Worm (Caenorhabditis elegans) whole organism, L4 larva: ENCODE data around the gene M163.10.
A peak's percentile ranks its signal among the peaks of the same experiment; 100 is the strongest.

Experiments used
- F37D6.2 ChIP-seq: sonication (generic microtip); optimal IDR thresholded peaks from 2 replicates; lab custom pipeline; 2016; ENCODE audit warnings: mild to moderate bottlenecking, missing genetic modification characterization, missing compliant biosample characterization
- T26A8.4 ChIP-seq: fragments of 200-800 bp; sonication (Bioruptor generic); IDR thresholded peaks from 2 replicates; pipeline ENCODE4 v1.3.6; 2022; ENCODE audit warnings: missing genetic modification characterization, missing compliant biosample characterization
- Y105C5A.15 ChIP-seq: fragments of 200-800 bp; sonication (Bioruptor generic); IDR thresholded peaks from 2 replicates; pipeline ENCODE4 v1.3.6; 2022; ENCODE audit warnings: missing genetic modification characterization, missing compliant biosample characterization
- Y48G9A.11 ChIP-seq: fragments of 200-800 bp; sonication (Bioruptor generic); IDR thresholded peaks from 2 replicates; pipeline ENCODE4 v1.3.6; 2022; ENCODE audit warnings: missing genetic modification reagents, missing genetic modification characterization, missing compliant biosample characterization
- Y75B8A.6 ChIP-seq: fragments of 200-800 bp; sonication (Bioruptor generic); IDR thresholded peaks from 2 replicates; pipeline ENCODE4 v1.3.6; 2022; ENCODE audit warnings: missing genetic modification reagents, missing genetic modification characterization, missing compliant biosample characterization
- aha-1 ChIP-seq: fragments of 150-350 bp; peaks from one replicate; lab custom pipeline; 2014; ENCODE audit warnings: missing biosample characterization, missing genetic modification characterization
- aly-2 ChIP-seq: sonication (generic microtip); optimal IDR thresholded peaks from 2 replicates; lab custom pipeline; 2018; ENCODE audit warnings: missing biosample characterization, missing genetic modification characterization
- ama-1 ChIP-seq: fragments of 150-350 bp; optimal IDR thresholded peaks from 2 replicates; lab custom pipeline; 2014; ENCODE audit warnings: inconsistent platforms, mixed read lengths
- attf-4 ChIP-seq: sonication (generic microtip); optimal IDR thresholded peaks from 3 replicates; lab custom pipeline; 2017; ENCODE audit warnings: missing biosample characterization, missing genetic modification characterization
- ceh-20 ChIP-seq: fragments of 200-800 bp; sonication (Bioruptor generic); IDR thresholded peaks from 2 replicates; pipeline ENCODE4 v1.3.6; 2022; ENCODE audit warnings: missing genetic modification reagents, missing genetic modification characterization, missing compliant biosample characterization
- ceh-32 ChIP-seq: sonication (generic microtip); optimal IDR thresholded peaks from 2 replicates; lab custom pipeline; 2016; ENCODE audit warnings: mild to moderate bottlenecking, missing genetic modification characterization, missing compliant biosample characterization; ENCODE audit not compliant: poor library complexity
- ces-1 ChIP-seq: fragments of 150-350 bp; sonication (generic microtip); optimal IDR thresholded peaks from 4 replicates; lab custom pipeline; 2014; ENCODE audit warnings: missing biosample characterization, missing genetic modification reagents, missing genetic modification characterization
- cey-2 ChIP-seq: sonication (generic microtip); optimal IDR thresholded peaks from 3 replicates; lab custom pipeline; 2017; ENCODE audit warnings: missing genetic modification characterization, mild to moderate bottlenecking, missing compliant biosample characterization, antibody characterized with exemption, borderline replicate concordance; ENCODE audit not compliant: insufficient read depth
- ctbp-1 ChIP-seq: fragments of 200-800 bp; sonication (Bioruptor generic); IDR thresholded peaks from 2 replicates; pipeline ENCODE4 v1.3.6; 2022; ENCODE audit warnings: missing genetic modification reagents, missing genetic modification characterization, missing compliant biosample characterization
- daf-12 ChIP-seq: fragments of 150-350 bp; optimal IDR thresholded peaks from 2 replicates; lab custom pipeline; 2014; ENCODE audit warnings: missing biosample characterization, missing genetic modification reagents, missing genetic modification characterization
- daf-8 ChIP-seq: fragments of 200-800 bp; sonication (Bioruptor generic); IDR thresholded peaks from 2 replicates; pipeline ENCODE4 v1.3.6; 2022; ENCODE audit warnings: missing genetic modification characterization, missing compliant biosample characterization
- dpl-1 ChIP-seq: fragments of 150-350 bp; optimal IDR thresholded peaks from 2 replicates; lab custom pipeline; 2014; ENCODE audit warnings: missing biosample characterization, missing genetic modification reagents, missing genetic modification characterization
- fkh-10 ChIP-seq: fragments of 150-350 bp; optimal IDR thresholded peaks from 2 replicates; lab custom pipeline; 2014; ENCODE audit warnings: missing biosample characterization, missing genetic modification reagents, missing genetic modification characterization
- gei-8 ChIP-seq: fragments of 200-800 bp; sonication (Bioruptor generic); optimal IDR thresholded peaks from 2 replicates; lab custom pipeline; 2018; ENCODE audit warnings: mild to moderate bottlenecking, missing genetic modification characterization, missing compliant biosample characterization
- hlh-11 ChIP-seq: fragments of 200-800 bp; sonication (Bioruptor generic); optimal IDR thresholded peaks from 2 replicates; lab custom pipeline; 2018; ENCODE audit warnings: mild to moderate bottlenecking, missing genetic modification characterization, missing compliant biosample characterization
- hlh-30 ChIP-seq: sonication (generic microtip); optimal IDR thresholded peaks from 2 replicates; lab custom pipeline; 2017; ENCODE audit warnings: antibody characterized with exemption, mild to moderate bottlenecking, missing genetic modification characterization, missing compliant biosample characterization; ENCODE audit not compliant: insufficient read depth
- hmg-1.1 ChIP-seq: fragments of 200-800 bp; sonication (Bioruptor generic); IDR thresholded peaks from 2 replicates; pipeline ENCODE4 v1.3.6; 2022; ENCODE audit warnings: missing genetic modification reagents, missing genetic modification characterization, missing compliant biosample characterization
- lin-13 ChIP-seq: fragments of 150-350 bp; optimal IDR thresholded peaks from 2 replicates; lab custom pipeline; 2014; ENCODE audit warnings: missing biosample characterization, missing genetic modification reagents, missing genetic modification characterization
- lir-3 ChIP-seq: sonication (generic microtip); optimal IDR thresholded peaks from 2 replicates; lab custom pipeline; 2016; ENCODE audit warnings: mild to moderate bottlenecking, missing genetic modification characterization, missing compliant biosample characterization
- madf-9 ChIP-seq: fragments of 200-800 bp; sonication (Bioruptor generic); conservative IDR thresholded peaks from 2 replicates; pipeline ENCODE4 v1.3.6; 2022; ENCODE audit warnings: missing genetic modification reagents, missing genetic modification characterization, missing compliant biosample characterization
- mdl-1 ChIP-seq, 2 experiments: fragments of 150-350 bp in 1 of 2; sonication (generic microtip) in 1 of 2; optimal IDR thresholded peaks; 2 replicates each; lab custom pipeline; 2014 to 2017; ENCODE audit warnings: missing biosample characterization in 2 of 2, missing genetic modification characterization in 2 of 2
- mep-1 ChIP-seq: fragments of 150-350 bp; sonication (generic microtip); optimal IDR thresholded peaks from 3 replicates; lab custom pipeline; 2014; ENCODE audit warnings: missing biosample characterization, missing genetic modification characterization
- mes-2 ChIP-seq: sonication (generic microtip); optimal IDR thresholded peaks from 2 replicates; lab custom pipeline; 2016; ENCODE audit warnings: missing genotype, mild to moderate bottlenecking, missing genetic modification characterization, missing compliant biosample characterization; ENCODE audit not compliant: poor library complexity, severe bottlenecking
- mxl-2 ChIP-seq: fragments of 200-800 bp; sonication (Bioruptor generic); conservative IDR thresholded peaks from 2 replicates; pipeline ENCODE4 v1.3.6; 2022; ENCODE audit warnings: missing genetic modification reagents, missing genetic modification characterization, missing compliant biosample characterization
- mxl-3 ChIP-seq: fragments of 200-800 bp; sonication (Bioruptor generic); optimal IDR thresholded peaks from 2 replicates; lab custom pipeline; 2018; ENCODE audit warnings: mild to moderate bottlenecking, missing genetic modification characterization, missing compliant biosample characterization
- nhr-11 ChIP-seq: fragments of 150-350 bp; optimal IDR thresholded peaks from 2 replicates; lab custom pipeline; 2014; ENCODE audit warnings: missing biosample characterization, missing genetic modification characterization
- nhr-6 ChIP-seq: fragments of 150-350 bp; optimal IDR thresholded peaks from 2 replicates; lab custom pipeline; 2014; ENCODE audit warnings: missing biosample characterization, missing genetic modification characterization
- nhr-76 ChIP-seq: fragments of 150-350 bp; optimal IDR thresholded peaks from 2 replicates; lab custom pipeline; 2014; ENCODE audit warnings: missing biosample characterization, missing genetic modification characterization
- nhr-77 ChIP-seq: fragments of 150-350 bp; optimal IDR thresholded peaks from 2 replicates; lab custom pipeline; 2014; ENCODE audit warnings: missing biosample characterization, missing genetic modification characterization
- pha-4 ChIP-seq, 2 experiments: fragments of 150-350 bp in 1 of 2; fragments of 200-800 bp in 1 of 2; sonication (Bioruptor generic) in 1 of 2; IDR thresholded peaks in 1 of 2; optimal IDR thresholded peaks in 1 of 2; 2 replicates each; pipeline versions ENCODE4 v1.3.6 to Lab custom; 2014 to 2022; ENCODE audit warnings: missing genetic modification characterization in 2 of 2, missing genetic modification reagents in 2 of 2, missing biosample characterization in 1 of 2, missing compliant biosample characterization in 1 of 2
- set-16 ChIP-seq: fragments of 200-800 bp; sonication (Bioruptor generic); IDR thresholded peaks from 2 replicates; pipeline ENCODE4 v1.3.6; 2022; ENCODE audit warnings: missing genetic modification reagents, missing genetic modification characterization, missing compliant biosample characterization
- skn-1 ChIP-seq: fragments of 150-350 bp; optimal IDR thresholded peaks from 2 replicates; lab custom pipeline; 2014; ENCODE audit warnings: missing biosample characterization, missing genetic modification characterization
- spr-3 ChIP-seq: fragments of 200-800 bp; sonication (Bioruptor generic); optimal IDR thresholded peaks from 2 replicates; lab custom pipeline; 2018; ENCODE audit warnings: mild to moderate bottlenecking, missing genetic modification characterization, missing compliant biosample characterization
- unc-39 ChIP-seq: sonication (generic microtip); optimal IDR thresholded peaks from 2 replicates; lab custom pipeline; 2017; ENCODE audit warnings: missing biosample characterization, missing genetic modification characterization
- unc-62 ChIP-seq, 3 experiments: fragments of 150-350 bp in 1 of 3; sonication (generic microtip); optimal IDR thresholded peaks in 2 of 3; peaks in 1 of 3; 1 replicate in 1 of 3; 2 replicates in 2 of 3; lab custom pipeline; 2014 to 2017; ENCODE audit warnings: missing biosample characterization in 3 of 3, missing genetic modification characterization in 3 of 3, missing genetic modification reagents in 3 of 3, missing genotype in 1 of 3
- zfp-2 ChIP-seq: sonication (generic microtip); optimal IDR thresholded peaks from 2 replicates; lab custom pipeline; 2016; ENCODE audit warnings: mild to moderate bottlenecking, missing genetic modification characterization, missing compliant biosample characterization
- zip-11 ChIP-seq: fragments of 200-800 bp; sonication (Bioruptor generic); IDR thresholded peaks from 2 replicates; pipeline ENCODE4 v1.3.6; 2022; ENCODE audit warnings: missing genetic modification characterization, missing compliant biosample characterization
- ztf-11 ChIP-seq: fragments of 150-350 bp; optimal IDR thresholded peaks from 2 replicates; lab custom pipeline; 2014; ENCODE audit warnings: missing biosample characterization, missing genetic modification characterization

The M163.10 gene

ce11 chrX:14489945-14490344 is 19.2 kb downstream of the M163.10 start, which contains the start of gene his-24 (continued):
- TF ChIP-seq attf-4 (tag; lab: Kevin White, UChicago) = no peak
- no peak for TF ChIP-seq Y48G9A.11
- peak; percentile 19 for TF ChIP-seq F37D6.2
- TF ChIP-seq mdl-1 (tag; optimal IDR thresholded peaks at IDR 0.05; lab: Kevin White, UChicago) = peak in 1 of 2 experiments; percentile 32
- TF ChIP-seq cey-2 = no peak
- no peak; the same call in none of the 2 replicates for TF ChIP-seq ceh-20 (GFP tag; lab: Robert Waterston, UW)
- TF ChIP-seq Y75B8A.6 = no peak
- TF ChIP-seq mxl-2 (GFP tag; lab: Robert Waterston, UW) = 0 out of 2 replicates have a peak, but pooled peaks have one; percentile 40
- TF ChIP-seq lir-3 (tag; lab: Kevin White, UChicago) = no peak
- peak; percentile 54 for TF ChIP-seq T26A8.4 (GFP tag; lab: Robert Waterston, UW)
- peak; percentile 70 for TF ChIP-seq hlh-11 (tag; lab: Kevin White, UChicago)
- TF ChIP-seq lin-13 = peak; percentile 25
- peak; percentile 99 for TF ChIP-seq aha-1 (tag; lab: Kevin White, UChicago)
- 0 out of 2 replicates have a peak, but pooled peaks have one; percentile 34 for TF ChIP-seq madf-9 (GFP tag; lab: Robert Waterston, UW)
- peak; percentile 56 for TF ChIP-seq mxl-3 (GFP tag; lab: Kevin White, UChicago)
- TF ChIP-seq spr-3 = no peak
- TF ChIP-seq unc-39 (tag; lab: Kevin White, UChicago) = no peak
- TF ChIP-seq nhr-6 (tag; lab: Kevin White, UChicago) = peak; percentile 85
- TF ChIP-seq hlh-30 (tag; lab: Kevin White, UChicago) = peak; percentile 71
- TF ChIP-seq nhr-77 (tag; lab: Kevin White, UChicago) = peak; percentile 63
- TF ChIP-seq ztf-11 (tag; lab: Kevin White, UChicago) = no peak
- no peak for TF ChIP-seq set-16 (GFP tag; lab: Robert Waterston, UW)
- peak; percentile 48 for TF ChIP-seq nhr-11 (tag; lab: Kevin White, UChicago)
- TF ChIP-seq fkh-10 (GFP tag; lab: Kevin White, UChicago) = peak; percentile 6
- TF ChIP-seq nhr-76 (tag; lab: Kevin White, UChicago) = no peak
- TF ChIP-seq hmg-1.1 (GFP tag; lab: Robert Waterston, UW) = peak; percentile 79
- TF ChIP-seq unc-62 (GFP tag; optimal IDR thresholded peaks at IDR 0.05 in 1 of 2; lab: Kevin White, UChicago) = no peak
- TF ChIP-seq unc-62 (tag; optimal IDR thresholded peaks at IDR 0.05; lab: Kevin White, UChicago) = no peak
- TF ChIP-seq zip-11 (GFP tag; lab: Robert Waterston, UW) = no peak
- TF ChIP-seq daf-12 (tag; lab: Kevin White, UChicago) = no peak
- TF ChIP-seq gei-8 (GFP tag; lab: Kevin White, UChicago) = no peak
- TF ChIP-seq pha-4 (GFP tag; IDR thresholded peaks at IDR 0.05; lab: Robert Waterston, UW) = peak; percentile 70
- no peak for TF ChIP-seq pha-4 (tag; optimal IDR thresholded peaks at IDR 0.05; lab: Kevin White, UChicago)
- TF ChIP-seq ama-1 (lab: Kevin White, UChicago) = peak; percentile 83
- no peak for TF ChIP-seq ceh-32
- TF ChIP-seq zfp-2 = no peak
- no peak for TF ChIP-seq daf-8 (GFP tag; lab: Robert Waterston, UW)
- no peak for TF ChIP-seq Y105C5A.15 (GFP tag; lab: Robert Waterston, UW)
- no peak for TF ChIP-seq ces-1 (GFP tag; lab: Kevin White, UChicago)
- peak; percentile 81 for TF ChIP-seq mes-2
- peak; percentile 62; the same call in 1 of the 2 replicates for TF ChIP-seq ctbp-1 (GFP tag; lab: Robert Waterston, UW)
- no peak for TF ChIP-seq aly-2 (tag; lab: Kevin White, UChicago)
- no peak for TF ChIP-seq skn-1
- peak; percentile 83 for TF ChIP-seq mep-1 (tag; lab: Kevin White, UChicago)
- TF ChIP-seq dpl-1 (GFP tag; lab: Kevin White, UChicago) = peak; percentile 45
- TF ChIP-seq, all 104 proteins: peak for 42
